Fruit fly (Drosophila melanogaster): ENCODE data around the gene Hs3st-B.

The Hs3st-B gene

DNA sequence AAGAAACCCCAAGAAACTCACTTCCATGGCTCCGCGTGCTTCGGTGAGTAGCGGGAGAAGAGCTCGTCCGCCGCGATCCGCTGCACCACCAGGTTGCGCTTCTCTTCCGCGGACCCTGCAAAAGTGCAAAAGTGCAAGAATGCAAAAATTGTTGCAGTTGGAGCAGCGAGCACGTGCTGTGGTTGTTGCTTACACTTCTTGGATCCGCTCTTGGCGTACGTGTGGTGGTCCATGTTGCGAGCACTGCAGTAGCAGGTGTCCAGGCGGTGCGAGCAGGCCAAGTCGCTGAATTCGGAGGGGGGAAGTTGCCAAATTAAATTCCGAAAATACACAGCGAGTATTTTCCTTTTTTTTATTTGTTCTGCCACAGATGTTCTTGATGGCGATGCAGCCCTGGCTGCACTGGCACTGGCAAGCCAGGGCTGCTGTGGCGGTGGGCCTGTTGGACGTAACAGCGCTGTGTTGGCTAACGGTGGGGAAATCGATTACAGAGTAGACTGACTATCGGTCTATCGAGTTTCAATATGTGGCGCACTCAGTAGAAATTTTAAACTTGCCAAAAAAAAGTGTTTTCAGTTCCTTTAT, 20.1 kb downstream of the Hs3st-B start, which contains the start of gene CG8010 (continued):
- TF ChIP-seq stwl (tag; optimal IDR thresholded peaks at IDR 0.05) (peak; percentile 47), NFAT (GFP tag; IDR thresholded peaks at IDR 0.05) (0 out of 2 replicates have a peak, but pooled peaks have one; percentile 9), CG9727 (GFP tag; optimal IDR thresholded peaks at IDR 0.05) (no peak), nerfin-1 (tag; optimal IDR thresholded peaks at IDR 0.05) (peak; percentile 14), dpn (GFP tag; optimal IDR thresholded peaks at IDR 0.05) (no peak), en (GFP tag; optimal IDR thresholded peaks at IDR 0.05) (no peak), CG42726 (GFP tag; IDR thresholded peaks at IDR 0.05; ENCODE audit: partially characterized antibody) (peak; percentile 54), aop (GFP tag; IDR thresholded peaks at IDR 0.05) (no peak), cg (GFP tag; optimal IDR thresholded peaks at IDR 0.05) (no peak), CG7556 (GFP tag; optimal IDR thresholded peaks at IDR 0.05) (no peak), pb (GFP tag; optimal IDR thresholded peaks at IDR 0.05) (no peak), Dref (GFP tag; IDR thresholded peaks at IDR 0.05) (peak; percentile 79), toy (GFP tag; IDR thresholded peaks at IDR 0.05) (no peak), fd3F (GFP tag; optimal IDR thresholded peaks at IDR 0.05) (no peak), zen2 (GFP tag; IDR thresholded peaks at IDR 0.05; ENCODE audit: partially characterized antibody) (no peak), CG10462 (GFP tag; optimal IDR thresholded peaks at IDR 0.05) (no peak), CG5180 (GFP tag; optimal IDR thresholded peaks at IDR 0.05) (no peak), dan (GFP tag; IDR thresholded peaks at IDR 0.05) (no peak), bbx (GFP tag; IDR thresholded peaks at IDR 0.05; ENCODE audit: partially characterized antibody) (peak; percentile 63), CG17359 (tag; optimal IDR thresholded peaks at IDR 0.05) (no peak), CG9797 (GFP tag; optimal IDR thresholded peaks at IDR 0.05) (peak; percentile 12), Blimp-1 (GFP tag; optimal IDR thresholded peaks at IDR 0.05) (no peak), Fer2 (tag; optimal IDR thresholded peaks at IDR 0.05) (no peak), usp (GFP tag; optimal IDR thresholded peaks at IDR 0.05) (no peak), Rx (GFP tag; IDR thresholded peaks at IDR 0.05) (no peak), MESR4 (GFP tag; optimal IDR thresholded peaks at IDR 0.05) (peak; percentile 87), CG18599 (GFP tag; optimal IDR thresholded peaks at IDR 0.05) (no peak), CG17829 (tag; optimal IDR thresholded peaks at IDR 0.05) (peak; percentile 41), Mes4 (GFP tag; optimal IDR thresholded peaks at IDR 0.05) (no peak), yki (optimal IDR thresholded peaks at IDR 0.05) (no peak), H2.0 (GFP tag; IDR thresholded peaks at IDR 0.05) (no peak), sd (tag; optimal IDR thresholded peaks at IDR 0.05) (no peak)

dm6 chrX:19276489-19277117, 28.2 kb downstream of the Hs3st-B start, which contains the start of the genes CG32537 and CG32536:
Gene CG32537, minus strand, starts transcription at chrX:19276539.
Gene CG32536, minus strand, starts transcription at chrX:19276898.
- TF ChIP-seq pzg (GFP tag; optimal IDR thresholded peaks at IDR 0.05) (peak; percentile 53), fd3F (GFP tag; optimal IDR thresholded peaks at IDR 0.05) (no peak), CG14710 (tag; optimal IDR thresholded peaks at IDR 0.05) (peak; percentile 4), CG15514 (GFP tag; optimal IDR thresholded peaks at IDR 0.05) (peak; percentile 26), zf30C (GFP tag; optimal IDR thresholded peaks at IDR 0.05) (no peak), trem (tag; optimal IDR thresholded peaks at IDR 0.05) (peak; percentile 24), Lhr (GFP tag; optimal IDR thresholded peaks at IDR 0.05) (peak; percentile 1), CG34422 (GFP tag; IDR thresholded peaks at IDR 0.05) (0 out of 3 replicates have a peak, but pooled peaks have one; percentile 38), ara (GFP tag; IDR thresholded peaks at IDR 0.05) (0 out of 2 replicates have a peak, but pooled peaks have one; percentile 22), nerfin-1 (tag; optimal IDR thresholded peaks at IDR 0.05) (no peak), phol (tag; optimal IDR thresholded peaks at IDR 0.05) (peak; percentile 17), lola (GFP tag; optimal IDR thresholded peaks at IDR 0.05) (no peak), CG8944 (GFP tag; optimal IDR thresholded peaks at IDR 0.05) (no peak), CG4617 (GFP tag; optimal IDR thresholded peaks at IDR 0.05; ENCODE audit: borderline replicate concordance) (peak; percentile 21), E2f2 (GFP tag; IDR thresholded peaks at IDR 0.05) (peak; percentile 53), CG10209 (GFP tag; optimal IDR thresholded peaks at IDR 0.05) (no peak), sens (GFP tag) (peak; percentile 45), Dp (GFP tag; optimal IDR thresholded peaks at IDR 0.05) (peak; percentile 47), CG2712 (tag; optimal IDR thresholded peaks at IDR 0.05) (peak; percentile 1)
